Worm (Caenorhabditis elegans): ENCODE measurements around the gene str-209.

The str-209 gene

DNA sequence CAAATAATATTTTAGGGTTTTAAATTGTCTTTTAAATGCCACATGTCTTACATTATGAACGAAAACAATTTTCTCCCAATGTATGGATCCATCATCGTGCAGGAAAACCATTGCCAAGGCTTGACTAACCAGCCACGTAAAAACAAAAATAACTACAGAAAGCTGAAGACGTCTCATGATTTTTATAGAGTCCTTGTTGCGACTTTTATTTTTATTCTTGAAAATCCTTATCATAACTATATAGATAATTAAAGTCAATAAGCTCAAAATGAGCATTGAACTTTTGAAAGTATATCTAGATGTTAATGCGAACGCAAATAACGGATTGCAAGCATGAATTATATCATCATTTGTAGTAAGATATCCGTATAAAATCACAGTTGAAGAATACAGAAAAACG lies 31.4 kb downstream of the str-209 start:
- TF ChIP-seq hnd-1 (tag; optimal IDR thresholded peaks at IDR 0.05) (no peak), pes-1 (GFP tag; IDR thresholded peaks at IDR 0.05) (no peak), tbx-37 (GFP tag; conservative IDR thresholded peaks at IDR 0.05) (no peak), aly-1 (tag; optimal IDR thresholded peaks at IDR 0.05) (no peak), flt-1 (GFP tag; IDR thresholded peaks at IDR 0.05) (no peak), ets-7 (tag; optimal IDR thresholded peaks at IDR 0.05) (no peak), ceh-13 (GFP tag; optimal IDR thresholded peaks at IDR 0.05) (no peak), tbx-11 (GFP tag; IDR thresholded peaks at IDR 0.05) (no peak), ceh-36 (tag; optimal IDR thresholded peaks at IDR 0.05) (no peak), hmg-4 (GFP tag; optimal IDR thresholded peaks at IDR 0.05) (no peak), sea-1 (GFP tag; conservative IDR thresholded peaks at IDR 0.05) (no peak), hmbx-1 (tag; optimal IDR thresholded peaks at IDR 0.05) (no peak)

- TF ChIP-seq tra-4 (tag; optimal IDR thresholded peaks at IDR 0.05) (no peak), hmbx-1 (tag; optimal IDR thresholded peaks at IDR 0.05) (no peak), pes-1 (GFP tag; IDR thresholded peaks at IDR 0.05) (no peak), aly-1 (tag; optimal IDR thresholded peaks at IDR 0.05) (no peak), F13C5.2 (tag; optimal IDR thresholded peaks at IDR 0.05) (no peak), hnd-1 (tag; optimal IDR thresholded peaks at IDR 0.05) (no peak), tbx-37 (GFP tag; conservative IDR thresholded peaks at IDR 0.05) (no peak), ceh-13 (GFP tag; optimal IDR thresholded peaks at IDR 0.05) (no peak)
These were observed 32.1 kb downstream of the str-209 start, which contains the start of gene srsx-12 for ce11 chrV:4980873-4981272. Gene srsx-12 (minus strand): TSS chrV:4980973.

DNA sequence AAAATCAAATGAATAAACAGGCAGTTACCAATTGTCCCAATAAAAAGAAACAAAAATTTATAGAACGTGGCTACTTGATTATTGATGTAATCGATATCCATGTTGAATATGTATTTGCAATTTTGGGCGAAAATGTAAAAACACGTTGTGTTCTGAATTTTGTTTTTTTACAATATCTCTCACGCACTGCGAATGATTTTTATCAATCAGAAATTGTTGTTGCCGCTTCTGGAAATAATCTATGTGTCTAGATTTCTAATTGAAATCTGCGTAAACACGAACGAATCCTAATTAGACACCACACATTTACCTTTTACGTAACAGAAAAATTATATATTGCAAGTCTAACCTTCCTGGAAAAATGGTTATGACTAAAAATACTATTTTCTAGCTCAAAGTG lies 34.4 kb downstream of the str-209 start, which contains the start of gene srsx-13:
Gene srsx-13, minus strand, starts transcription at position 101 of the 400 bp plus-strand sequence.
- TF ChIP-seq tbx-11 (GFP tag; IDR thresholded peaks at IDR 0.05) (no peak), ama-1 (optimal IDR thresholded peaks at IDR 0.05) (no peak), tbx-37 (GFP tag; conservative IDR thresholded peaks at IDR 0.05) (no peak), B0310.2 (tag; optimal IDR thresholded peaks at IDR 0.05) (no peak), scrt-1 (GFP tag; IDR thresholded peaks at IDR 0.05) (no peak), F13C5.2 (tag; optimal IDR thresholded peaks at IDR 0.05) (no peak), ets-7 (tag; optimal IDR thresholded peaks at IDR 0.05) (no peak), aly-1 (tag; optimal IDR thresholded peaks at IDR 0.05) (no peak), ceh-13 (GFP tag; optimal IDR thresholded peaks at IDR 0.05) (no peak)

- TF ChIP-seq flt-1 (GFP tag; IDR thresholded peaks at IDR 0.05) (no peak), F13C5.2 (tag; optimal IDR thresholded peaks at IDR 0.05) (no peak), sea-1 (GFP tag; conservative IDR thresholded peaks at IDR 0.05) (no peak), ceh-36 (tag; optimal IDR thresholded peaks at IDR 0.05) (no peak), B0310.2 (tag; optimal IDR thresholded peaks at IDR 0.05) (no peak), tbx-37 (GFP tag; conservative IDR thresholded peaks at IDR 0.05) (no peak), tra-4 (tag; optimal IDR thresholded peaks at IDR 0.05) (no peak), ets-7 (tag; optimal IDR thresholded peaks at IDR 0.05) (no peak)
These were observed 38.4 kb downstream of the str-209 start, which contains the start of gene ncx-8 for ce11 chrV:4987097-4987496. Gene ncx-8 (minus strand): TSS chrV:4987197.

DNA sequence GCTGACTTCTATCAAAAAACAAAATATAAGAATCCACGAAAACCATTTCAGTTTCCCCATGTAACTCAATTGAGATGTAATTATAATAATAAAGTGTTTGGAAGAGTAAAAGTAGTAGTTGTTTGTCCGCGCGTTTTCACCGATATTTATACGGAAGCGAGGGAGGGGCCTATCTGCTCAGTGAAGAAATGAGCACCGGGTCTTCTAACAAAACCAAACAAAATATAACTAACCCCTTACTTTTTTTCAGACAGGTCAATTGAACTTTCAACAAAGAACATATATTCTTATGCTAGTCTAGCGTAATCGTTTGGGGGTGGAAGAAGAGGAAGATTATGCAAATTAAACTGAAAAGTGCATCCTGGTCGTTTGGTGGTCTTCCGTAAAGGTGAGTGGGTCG lies 46.4 kb downstream of the str-209 start, which contains the start of gene ncx-9:
Gene ncx-9, minus strand, starts transcription at position 101 of the 400 bp plus-strand sequence.
- TF ChIP-seq F13C5.2 (tag; optimal IDR thresholded peaks at IDR 0.05) (no peak), tbx-37 (GFP tag; conservative IDR thresholded peaks at IDR 0.05) (no peak), hnd-1 (tag; optimal IDR thresholded peaks at IDR 0.05) (no peak), B0310.2 (tag; optimal IDR thresholded peaks at IDR 0.05) (no peak)

- TF ChIP-seq tbx-37 (GFP tag; conservative IDR thresholded peaks at IDR 0.05) (no peak), ceh-36 (tag; optimal IDR thresholded peaks at IDR 0.05) (no peak), scrt-1 (GFP tag; IDR thresholded peaks at IDR 0.05) (no peak), B0310.2 (tag; optimal IDR thresholded peaks at IDR 0.05) (no peak), hnd-1 (tag; optimal IDR thresholded peaks at IDR 0.05) (no peak), sea-1 (GFP tag; conservative IDR thresholded peaks at IDR 0.05) (no peak), flt-1 (GFP tag; IDR thresholded peaks at IDR 0.05) (no peak), ceh-13 (GFP tag; optimal IDR thresholded peaks at IDR 0.05) (no peak), ets-7 (tag; optimal IDR thresholded peaks at IDR 0.05) (no peak), hmg-4 (GFP tag; optimal IDR thresholded peaks at IDR 0.05) (no peak), ama-1 (optimal IDR thresholded peaks at IDR 0.05) (no peak), tra-4 (tag; optimal IDR thresholded peaks at IDR 0.05) (no peak), F13C5.2 (tag; optimal IDR thresholded peaks at IDR 0.05) (no peak), hmbx-1 (tag; optimal IDR thresholded peaks at IDR 0.05) (no peak), pes-1 (GFP tag; IDR thresholded peaks at IDR 0.05) (no peak), tbx-11 (GFP tag; IDR thresholded peaks at IDR 0.05) (no peak), aly-1 (tag; optimal IDR thresholded peaks at IDR 0.05) (no peak)
These were observed 51.7 kb downstream of the str-209 start, which contains the start of gene ugt-7 for ce11 chrV:5000406-5000805. Gene ugt-7 (minus strand): TSS chrV:5000566.

All from whole organism, early embryonic.